Worm (Caenorhabditis elegans): ENCODE results near the gene ZK177.1.

ZK177.1 gene

ce11 chrII:5561392-5561791 is 33.5 kb downstream of the ZK177.1 start, which contains the start of gene C17C3.3:
Gene C17C3.3 (plus strand): TSS chrII:5561737.
- TF ChIP-seq mab-9 (GFP tag; IDR thresholded peaks at IDR 0.05) (no peak), elt-2 (tag; optimal IDR thresholded peaks at IDR 0.05) (peak; percentile 92)

ce11 chrII:5565082-5565623 is 37.2 kb downstream of the ZK177.1 start:
- TF ChIP-seq fkh-4 (tag; optimal IDR thresholded peaks at IDR 0.05; ENCODE audit: borderline replicate concordance) = no peak
- TF ChIP-seq skn-1 (tag; optimal IDR thresholded peaks at IDR 0.05) = no peak
- no peak for TF ChIP-seq lin-39 (tag; optimal IDR thresholded peaks at IDR 0.05)
- TF ChIP-seq nhr-11 (tag; optimal IDR thresholded peaks at IDR 0.05) = no peak
- no peak for TF ChIP-seq egl-27 (tag; optimal IDR thresholded peaks at IDR 0.05)
- TF ChIP-seq pax-3 (tag; optimal IDR thresholded peaks at IDR 0.05) = no peak
- no peak for TF ChIP-seq efl-3 (GFP tag; optimal IDR thresholded peaks at IDR 0.05)
- TF ChIP-seq unc-86 (tag; optimal IDR thresholded peaks at IDR 0.05) = no peak
- TF ChIP-seq C04F5.9 (tag; optimal IDR thresholded peaks at IDR 0.05) = no peak
- TF ChIP-seq nhr-20 (tag; optimal IDR thresholded peaks at IDR 0.05) = no peak
- no peak for TF ChIP-seq swsn-7 (tag; optimal IDR thresholded peaks at IDR 0.05)

- TF ChIP-seq sup-37 (GFP tag; optimal IDR thresholded peaks at IDR 0.05) (no peak), mab-9 (GFP tag; IDR thresholded peaks at IDR 0.05) (no peak), snpc-4 (tag; optimal IDR thresholded peaks at IDR 0.05) (no peak), lin-14 (GFP tag; optimal IDR thresholded peaks at IDR 0.05) (peak; percentile 11), nhr-71 (tag; optimal IDR thresholded peaks at IDR 0.05) (peak; percentile 9), C04F5.9 (tag; optimal IDR thresholded peaks at IDR 0.05) (no peak), nhr-85 (tag) (peak; percentile 78), jun-1 (tag; optimal IDR thresholded peaks at IDR 0.05) (no peak), egl-27 (tag; optimal IDR thresholded peaks at IDR 0.05) (no peak), lin-13 (GFP tag; optimal IDR thresholded peaks at IDR 0.05) (no peak), sox-4 (tag; optimal IDR thresholded peaks at IDR 0.05) (no peak), elt-2 (tag; optimal IDR thresholded peaks at IDR 0.05) (no peak), unc-98 (GFP tag; IDR thresholded peaks at IDR 0.05) (no peak), tlp-1 (tag; optimal IDR thresholded peaks at IDR 0.05) (no peak), elt-3 (tag; optimal IDR thresholded peaks at IDR 0.05) (no peak)
Measured at ce11 chrII:5570272-5570671, 42.3 kb downstream of the ZK177.1 start, which contains the start of the genes C17C3.1 and C17C3.15. Gene C17C3.1 (plus strand): TSS chrII:5570572. Gene C17C3.15 (plus strand): TSS chrII:5570654.

- TF ChIP-seq fkh-8 (tag; optimal IDR thresholded peaks at IDR 0.05) (no peak), ztf-4 (tag; optimal IDR thresholded peaks at IDR 0.05) (peak; percentile 58), tbx-2 (tag; optimal IDR thresholded peaks at IDR 0.05) (peak; percentile 53), fos-1 (tag; optimal IDR thresholded peaks at IDR 0.05) (no peak), dpl-1 (GFP tag; optimal IDR thresholded peaks at IDR 0.05) (no peak), elt-2 (tag; optimal IDR thresholded peaks at IDR 0.05) (peak; percentile 57), nhr-90 (tag; optimal IDR thresholded peaks at IDR 0.05; ENCODE audit: poor library complexity) (peak; percentile 63), elt-3 (tag; optimal IDR thresholded peaks at IDR 0.05) (peak in 2 of 6 experiments; percentile 25 to 78), irx-1 (tag; optimal IDR thresholded peaks at IDR 0.05) (no peak), nhr-47 (tag; optimal IDR thresholded peaks at IDR 0.05) (peak; percentile 45), nhr-85 (tag) (peak; percentile 93), nhr-71 (tag; optimal IDR thresholded peaks at IDR 0.05) (peak; percentile 88), unc-62 (GFP tag; optimal IDR thresholded peaks at IDR 0.05) (no peak), ets-5 (GFP tag; IDR thresholded peaks at IDR 0.05) (no peak), ceh-8 (GFP tag; optimal IDR thresholded peaks at IDR 0.05) (no peak), mdl-1 (tag; optimal IDR thresholded peaks at IDR 0.05) (no peak), efl-1 (optimal IDR thresholded peaks at IDR 0.05) (no peak), efl-1 (GFP tag; optimal IDR thresholded peaks at IDR 0.05 in 1 of 2) (peak in 1 of 2 experiments; percentile 85), lir-3 (tag; optimal IDR thresholded peaks at IDR 0.05; ENCODE audit: poor library complexity) (no peak), nhr-20 (tag; optimal IDR thresholded peaks at IDR 0.05) (peak; percentile 82), C34B4.2 (tag; optimal IDR thresholded peaks at IDR 0.05) (no peak), hlh-17 (GFP tag; optimal IDR thresholded peaks at IDR 0.05; ENCODE audit: borderline replicate concordance) (no peak), lin-13 (GFP tag; optimal IDR thresholded peaks at IDR 0.05) (peak; percentile 30), skn-1 (tag; optimal IDR thresholded peaks at IDR 0.05) (peak; percentile 82), nhr-84 (tag; optimal IDR thresholded peaks at IDR 0.05) (no peak), snpc-4 (tag; optimal IDR thresholded peaks at IDR 0.05) (no peak), unc-86 (tag; optimal IDR thresholded peaks at IDR 0.05) (no peak), grh-1 (GFP tag; IDR thresholded peaks at IDR 0.05) (peak; percentile 34; the same call in 1 of the 2 replicates), snu-23 (GFP tag; optimal IDR thresholded peaks at IDR 0.05) (peak; percentile 81)
Measured at ce11 chrII:5572082-5572746, 44.3 kb downstream of the ZK177.1 start.
